Worm (Caenorhabditis elegans) whole organism, L4 larva: ENCODE measurements around the gene fbxa-151.

Source experiments
- T20F7.1 ChIP-seq: fragments of 200-800 bp; sonication (Bioruptor generic); optimal IDR thresholded peaks from 2 replicates; lab custom pipeline; 2018; ENCODE audit warnings: mild to moderate bottlenecking, missing genetic modification characterization, missing compliant biosample characterization
- ZK337.2 ChIP-seq: fragments of 200-800 bp; sonication (Bioruptor generic); IDR thresholded peaks from 2 replicates; pipeline ENCODE4 v1.3.6; 2022; ENCODE audit warnings: missing genetic modification reagents, missing genetic modification characterization, missing compliant biosample characterization
- aha-1 ChIP-seq: fragments of 150-350 bp; peaks from one replicate; lab custom pipeline; 2014; ENCODE audit warnings: missing biosample characterization, missing genetic modification characterization
- arid-1 ChIP-seq: fragments of 200-800 bp; sonication (Bioruptor generic); conservative IDR thresholded peaks from 2 replicates; pipeline ENCODE4 v1.3.6; 2022; ENCODE audit warnings: missing genetic modification reagents, missing genetic modification characterization, missing compliant biosample characterization
- ceh-28 ChIP-seq: fragments of 150-350 bp; optimal IDR thresholded peaks from 2 replicates; lab custom pipeline; 2014; ENCODE audit warnings: missing biosample characterization, missing genetic modification reagents, missing genetic modification characterization
- ctbp-1 ChIP-seq: fragments of 200-800 bp; sonication (Bioruptor generic); IDR thresholded peaks from 2 replicates; pipeline ENCODE4 v1.3.6; 2022; ENCODE audit warnings: missing genetic modification reagents, missing genetic modification characterization, missing compliant biosample characterization
- daf-12 ChIP-seq: fragments of 150-350 bp; optimal IDR thresholded peaks from 2 replicates; lab custom pipeline; 2014; ENCODE audit warnings: missing biosample characterization, missing genetic modification reagents, missing genetic modification characterization
- daf-16 ChIP-seq, 3 experiments: sonication (generic microtip); optimal IDR thresholded peaks; 2 replicates each; lab custom pipeline; 2016 to 2017; ENCODE audit warnings: missing genetic modification characterization in 3 of 3, missing genetic modification reagents in 3 of 3, mild to moderate bottlenecking in 2 of 3, missing compliant biosample characterization in 2 of 3, missing biosample characterization in 1 of 3, moderate library complexity in 1 of 3
- dmd-6 ChIP-seq: fragments of 200-800 bp; sonication (Bioruptor generic); IDR thresholded peaks from 2 replicates; pipeline ENCODE4 v1.3.6; 2022; ENCODE audit warnings: missing genetic modification reagents, missing genetic modification characterization, missing compliant biosample characterization
- dmd-8 ChIP-seq: fragments of 200-800 bp; sonication (Bioruptor generic); IDR thresholded peaks from 2 replicates; pipeline ENCODE4 v1.3.6; 2022; ENCODE audit warnings: missing genetic modification characterization, missing compliant biosample characterization
- dmd-9 ChIP-seq: fragments of 200-800 bp; sonication (Bioruptor generic); IDR thresholded peaks from 2 replicates; pipeline ENCODE4 v1.3.6; 2022; ENCODE audit warnings: missing genetic modification reagents, missing genetic modification characterization, missing compliant biosample characterization
- dve-1 ChIP-seq: sonication (generic microtip); optimal IDR thresholded peaks from 2 replicates; lab custom pipeline; 2017; ENCODE audit warnings: antibody characterized with exemption, mild to moderate bottlenecking, missing genetic modification characterization, missing compliant biosample characterization; ENCODE audit not compliant: insufficient read depth
- fkh-10 ChIP-seq: fragments of 150-350 bp; optimal IDR thresholded peaks from 2 replicates; lab custom pipeline; 2014; ENCODE audit warnings: missing biosample characterization, missing genetic modification reagents, missing genetic modification characterization
- gei-8 ChIP-seq: fragments of 200-800 bp; sonication (Bioruptor generic); optimal IDR thresholded peaks from 2 replicates; lab custom pipeline; 2018; ENCODE audit warnings: mild to moderate bottlenecking, missing genetic modification characterization, missing compliant biosample characterization
- hif-1 ChIP-seq, 2 experiments: sonication (generic microtip); optimal IDR thresholded peaks; 2 replicates each; lab custom pipeline; 2016 to 2017; ENCODE audit warnings: missing compliant biosample characterization in 2 of 2, missing genetic modification characterization in 2 of 2, missing genetic modification reagents in 2 of 2, missing genotype in 2 of 2, mild to moderate bottlenecking in 1 of 2
- hlh-11 ChIP-seq: fragments of 200-800 bp; sonication (Bioruptor generic); optimal IDR thresholded peaks from 2 replicates; lab custom pipeline; 2018; ENCODE audit warnings: mild to moderate bottlenecking, missing genetic modification characterization, missing compliant biosample characterization
- hlh-30 ChIP-seq: sonication (generic microtip); optimal IDR thresholded peaks from 2 replicates; lab custom pipeline; 2017; ENCODE audit warnings: antibody characterized with exemption, mild to moderate bottlenecking, missing genetic modification characterization, missing compliant biosample characterization; ENCODE audit not compliant: insufficient read depth
- jun-1 ChIP-seq: fragments of 150-350 bp; optimal IDR thresholded peaks from 2 replicates; lab custom pipeline; 2014; ENCODE audit warnings: missing biosample characterization, missing genetic modification reagents, missing genetic modification characterization
- lin-1 ChIP-seq: fragments of 200-800 bp; sonication (Bioruptor generic); IDR thresholded peaks from 2 replicates; pipeline ENCODE4 v1.3.6; 2022; ENCODE audit warnings: missing genetic modification reagents, missing genetic modification characterization, missing compliant biosample characterization
- lin-13 ChIP-seq: fragments of 150-350 bp; optimal IDR thresholded peaks from 2 replicates; lab custom pipeline; 2014; ENCODE audit warnings: missing biosample characterization, missing genetic modification reagents, missing genetic modification characterization
- lin-39 ChIP-seq: fragments of 150-350 bp; optimal IDR thresholded peaks from 2 replicates; lab custom pipeline; 2014; ENCODE audit warnings: missing biosample characterization, missing genetic modification reagents, missing genetic modification characterization
- lir-3 ChIP-seq: sonication (generic microtip); optimal IDR thresholded peaks from 2 replicates; lab custom pipeline; 2016; ENCODE audit warnings: mild to moderate bottlenecking, missing genetic modification characterization, missing compliant biosample characterization
- lsy-2 ChIP-seq, 2 experiments: fragments of 150-350 bp in 1 of 2; sonication (generic microtip) in 1 of 2; optimal IDR thresholded peaks; 2 replicates each; lab custom pipeline; 2014 to 2017; ENCODE audit warnings: missing biosample characterization in 2 of 2, missing genetic modification characterization in 2 of 2
- mep-1 ChIP-seq: fragments of 150-350 bp; sonication (generic microtip); optimal IDR thresholded peaks from 3 replicates; lab custom pipeline; 2014; ENCODE audit warnings: missing biosample characterization, missing genetic modification characterization
- mes-2 ChIP-seq: sonication (generic microtip); optimal IDR thresholded peaks from 2 replicates; lab custom pipeline; 2016; ENCODE audit warnings: missing genotype, mild to moderate bottlenecking, missing genetic modification characterization, missing compliant biosample characterization; ENCODE audit not compliant: poor library complexity, severe bottlenecking
- mxl-3 ChIP-seq: fragments of 200-800 bp; sonication (Bioruptor generic); optimal IDR thresholded peaks from 2 replicates; lab custom pipeline; 2018; ENCODE audit warnings: mild to moderate bottlenecking, missing genetic modification characterization, missing compliant biosample characterization
- nhr-10 ChIP-seq: fragments of 150-350 bp; optimal IDR thresholded peaks from 2 replicates; lab custom pipeline; 2014; ENCODE audit warnings: missing biosample characterization, missing genetic modification characterization
- nhr-111 ChIP-seq: fragments of 200-800 bp; sonication (Bioruptor generic); optimal IDR thresholded peaks from 2 replicates; lab custom pipeline; 2018; ENCODE audit warnings: mild to moderate bottlenecking, missing genetic modification characterization, missing compliant biosample characterization
- nhr-237 ChIP-seq: sonication (generic microtip); optimal IDR thresholded peaks from 2 replicates; lab custom pipeline; 2017; ENCODE audit warnings: missing biosample characterization, missing genetic modification characterization
- nhr-25 ChIP-seq: sonication (generic microtip); optimal IDR thresholded peaks from 2 replicates; lab custom pipeline; 2017; ENCODE audit warnings: missing genetic modification characterization, mild to moderate bottlenecking, missing compliant biosample characterization, antibody characterized with exemption, moderate library complexity, borderline replicate concordance; ENCODE audit not compliant: insufficient read depth
- nhr-28 ChIP-seq: fragments of 150-350 bp; optimal IDR thresholded peaks from 2 replicates; lab custom pipeline; 2014; ENCODE audit warnings: missing biosample characterization, missing genetic modification characterization
- nhr-41 ChIP-seq: fragments of 200-800 bp; sonication (Bioruptor generic); IDR thresholded peaks from 2 replicates; pipeline ENCODE4 v1.3.6; 2022; ENCODE audit warnings: missing genetic modification reagents, missing genetic modification characterization, missing compliant biosample characterization
- php-3 ChIP-seq: fragments of 200-800 bp; sonication (Bioruptor generic); IDR thresholded peaks from 2 replicates; pipeline ENCODE4 v1.3.6; 2022; ENCODE audit warnings: missing genetic modification reagents, missing genetic modification characterization, missing compliant biosample characterization
- pqm-1 ChIP-seq: sonication (generic microtip); optimal IDR thresholded peaks from 2 replicates; lab custom pipeline; 2017; ENCODE audit warnings: missing biosample characterization, missing genetic modification characterization
- saeg-2 ChIP-seq: fragments of 200-800 bp; sonication (Bioruptor generic); IDR thresholded peaks from 2 replicates; pipeline ENCODE4 v1.3.6; 2022; ENCODE audit warnings: missing genetic modification reagents, missing genetic modification characterization, missing compliant biosample characterization
- skn-1 ChIP-seq: fragments of 150-350 bp; optimal IDR thresholded peaks from 2 replicates; lab custom pipeline; 2014; ENCODE audit warnings: missing biosample characterization, missing genetic modification characterization
- snpc-1.2 ChIP-seq: fragments of 200-800 bp; sonication (Bioruptor generic); IDR thresholded peaks from 2 replicates; pipeline ENCODE4 v1.3.6; 2022; ENCODE audit warnings: missing genetic modification reagents, missing genetic modification characterization, missing compliant biosample characterization
- snpc-4 ChIP-seq: fragments of 150-350 bp; optimal IDR thresholded peaks from 2 replicates; lab custom pipeline; 2014; ENCODE audit warnings: missing biosample characterization, missing genetic modification characterization
- spr-1 ChIP-seq: sonication (generic microtip); optimal IDR thresholded peaks from 2 replicates; lab custom pipeline; 2016; ENCODE audit warnings: mild to moderate bottlenecking, missing genetic modification characterization, missing compliant biosample characterization
- tra-1 ChIP-seq: fragments of 200-800 bp; sonication (Bioruptor generic); IDR thresholded peaks from 2 replicates; pipeline ENCODE4 v1.3.6; 2022; ENCODE audit warnings: missing genetic modification reagents, missing genetic modification characterization, missing compliant biosample characterization
- unc-62 ChIP-seq, 3 experiments: fragments of 150-350 bp in 1 of 3; sonication (generic microtip); optimal IDR thresholded peaks in 2 of 3; peaks in 1 of 3; 1 replicate in 1 of 3; 2 replicates in 2 of 3; lab custom pipeline; 2014 to 2017; ENCODE audit warnings: missing biosample characterization in 3 of 3, missing genetic modification characterization in 3 of 3, missing genetic modification reagents in 3 of 3, missing genotype in 1 of 3
- zip-11 ChIP-seq: fragments of 200-800 bp; sonication (Bioruptor generic); IDR thresholded peaks from 2 replicates; pipeline ENCODE4 v1.3.6; 2022; ENCODE audit warnings: missing genetic modification characterization, missing compliant biosample characterization
- zip-2 ChIP-seq: fragments of 150-350 bp; optimal IDR thresholded peaks from 2 replicates; lab custom pipeline; 2014; ENCODE audit warnings: missing biosample characterization, missing genetic modification characterization
- ztf-7 ChIP-seq: fragments of 150-350 bp; optimal IDR thresholded peaks from 2 replicates; lab custom pipeline; 2014; ENCODE audit warnings: missing biosample characterization, missing genetic modification characterization

The fbxa-151 gene

DNA sequence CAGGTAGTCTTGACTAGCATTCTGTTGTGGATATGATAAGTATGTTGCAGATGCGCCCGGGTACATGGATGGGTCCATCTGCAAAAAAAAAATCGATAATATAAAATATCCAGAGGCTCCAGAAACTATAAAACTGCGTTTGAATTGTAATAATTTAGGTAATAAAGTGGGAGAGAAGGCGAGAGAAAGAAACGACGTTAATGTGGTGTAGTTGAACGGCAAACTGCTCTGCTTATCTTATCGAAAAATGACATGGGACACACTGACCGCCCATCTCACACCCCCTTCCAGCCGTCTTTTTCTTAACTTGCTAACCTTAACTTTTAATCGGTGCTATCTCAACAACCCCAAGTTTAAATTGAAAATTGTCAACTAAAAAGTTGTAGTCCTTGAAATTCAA, 44.7 kb downstream of the fbxa-151 start:
- TF ChIP-seq nhr-111 (GFP tag; lab: Kevin White, UChicago) (no peak), skn-1 (tag; lab: Kevin White, UChicago) (no peak), lir-3 (tag; lab: Kevin White, UChicago) (no peak), nhr-237 (tag; lab: Kevin White, UChicago) (no peak), snpc-4 (tag; lab: Kevin White, UChicago) (no peak), nhr-28 (tag; lab: Kevin White, UChicago) (peak; percentile 79), zip-11 (GFP tag; lab: Robert Waterston, UW) (no peak), aha-1 (tag; lab: Kevin White, UChicago) (no peak), nhr-10 (tag; lab: Kevin White, UChicago) (no peak), pqm-1 (tag; lab: Kevin White, UChicago) (peak; percentile 83), tra-1 (GFP tag; lab: Robert Waterston, UW) (no peak), dmd-6 (GFP tag; lab: Robert Waterston, UW) (peak; percentile 46), ctbp-1 (GFP tag; lab: Robert Waterston, UW) (no peak), zip-2 (tag; lab: Kevin White, UChicago) (no peak), saeg-2 (GFP tag; lab: Robert Waterston, UW) (no peak), ztf-7 (no peak), php-3 (GFP tag; lab: Robert Waterston, UW) (no peak), mes-2 (no peak), nhr-25 (tag; lab: Kevin White, UChicago) (no peak), arid-1 (GFP tag; lab: Robert Waterston, UW) (no peak), dmd-9 (GFP tag; lab: Robert Waterston, UW) (no peak), lsy-2 (tag; optimal IDR thresholded peaks at IDR 0.05; lab: Kevin White, UChicago) (no peak), lin-39 (tag; lab: Kevin White, UChicago) (no peak), hif-1 (tag; optimal IDR thresholded peaks at IDR 0.05; lab: Kevin White, UChicago) (no peak), snpc-1.2 (GFP tag; lab: Robert Waterston, UW) (no peak), fkh-10 (GFP tag; lab: Kevin White, UChicago) (no peak), daf-16 (GFP tag; optimal IDR thresholded peaks at IDR 0.05; lab: Kevin White, UChicago) (no peak), daf-16 (tag; optimal IDR thresholded peaks at IDR 0.05; lab: Kevin White, UChicago) (peak; percentile 31), gei-8 (no peak), ceh-28 (peak; percentile 25), hlh-11 (tag; lab: Kevin White, UChicago) (peak; percentile 26), mep-1 (no peak), dmd-8 (GFP tag; lab: Robert Waterston, UW) (no peak), unc-62 (GFP tag; optimal IDR thresholded peaks at IDR 0.05 in 1 of 2; lab: Kevin White, UChicago) (peak in 1 of 2 experiments; percentile 51), unc-62 (tag; optimal IDR thresholded peaks at IDR 0.05; lab: Kevin White, UChicago) (no peak), lin-1 (GFP tag; lab: Robert Waterston, UW) (no peak), jun-1 (tag; lab: Kevin White, UChicago) (no peak), daf-12 (tag; lab: Kevin White, UChicago) (no peak), dve-1 (tag; lab: Kevin White, UChicago) (peak; percentile 8), nhr-41 (GFP tag; lab: Robert Waterston, UW) (no peak), lin-13 (GFP tag; lab: Kevin White, UChicago) (no peak), ZK337.2 (GFP tag; lab: Robert Waterston, UW) (no peak), hlh-30 (tag; lab: Kevin White, UChicago) (peak; percentile 5), T20F7.1 (GFP tag; lab: Kevin White, UChicago) (no peak), mxl-3 (GFP tag; lab: Kevin White, UChicago) (no peak), spr-1 (tag; lab: Kevin White, UChicago) (no peak)
- TF ChIP-seq, all 104 proteins: peak for 9
